Fruit fly (Drosophila melanogaster) whole organism, adult: ENCODE results near the gene HP1D3csd.

ENCODE experiments used
- CG12768 ChIP-seq: fragments of 200-800 bp; sonication (Bioruptor generic); optimal IDR thresholded peaks from 2 replicates; lab custom pipeline; 2017; ENCODE audit warnings: missing biosample characterization, missing genetic modification characterization, mild to moderate bottlenecking, moderate library complexity, missing genetic modification reagents
- CG1620 ChIP-seq: fragments of 200-800 bp; sonication (Bioruptor generic); optimal IDR thresholded peaks from 2 replicates; lab custom pipeline; 2016; ENCODE audit warnings: missing biosample characterization, missing genetic modification characterization
- cnc ChIP-seq, 2 experiments: fragments of >200 bp; optimal IDR thresholded peaks; 2 replicates each; lab custom pipeline; 2017
- pad ChIP-seq: fragments of 200-800 bp; sonication (Bioruptor generic); optimal IDR thresholded peaks from 3 replicates; lab custom pipeline; 2017; ENCODE audit warnings: missing biosample characterization, missing genetic modification characterization, mild to moderate bottlenecking, moderate library complexity, missing genetic modification reagents

DNA sequence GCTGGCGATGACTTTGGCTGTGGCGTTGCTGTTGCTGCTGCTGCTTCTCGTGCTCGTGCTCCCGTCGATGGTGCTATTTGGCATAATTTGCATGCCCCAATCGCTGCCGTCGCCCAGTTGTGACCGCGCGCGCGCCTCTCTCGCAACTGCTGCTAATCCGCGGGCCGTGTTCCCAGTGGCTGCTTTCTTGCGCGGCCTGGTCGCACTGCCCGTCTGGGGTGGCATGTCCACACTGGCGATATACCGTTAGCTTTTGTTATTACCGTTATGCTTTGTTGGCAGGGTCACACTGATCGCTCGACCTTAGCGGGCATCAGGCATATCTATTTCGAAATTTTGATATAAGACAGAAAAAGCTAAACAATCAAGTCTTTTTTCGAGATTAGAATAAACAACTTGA, 11.6 kb downstream of the HP1D3csd start, which contains the start of gene CG7990:
- no peak for TF ChIP-seq cnc (optimal IDR thresholded peaks at IDR 0.05; lab: Kevin White, UChicago)
- no peak for TF ChIP-seq CG12768 (GFP tag; lab: Kevin White, UChicago)
- TF ChIP-seq CG1620 (GFP tag; lab: Kevin White, UChicago): no peak
- no peak for TF ChIP-seq pad
